Fruit fly (Drosophila melanogaster) Kc167 (cell line): ENCODE results near the gene CG6650.

Experiments
- Myc ChIP-seq: fragments of >200 bp; optimal IDR thresholded peaks from 2 replicates; lab custom pipeline; 2017; ENCODE audit warnings: missing external identifiers
- Sin3A ChIP-seq: fragments of >200 bp; optimal IDR thresholded peaks from 2 replicates; lab custom pipeline; 2018; ENCODE audit warnings: missing external identifiers
- h ChIP-seq: fragments of >200 bp; optimal IDR thresholded peaks from 3 replicates; lab custom pipeline; 2018; ENCODE audit warnings: missing external identifiers
- insv ChIP-seq: fragments of >200 bp; optimal IDR thresholded peaks from 3 replicates; lab custom pipeline; 2018; ENCODE audit warnings: missing external identifiers
- psq ChIP-seq: fragments of >200 bp; optimal IDR thresholded peaks from 2 replicates; lab custom pipeline; 2017; ENCODE audit warnings: missing external identifiers
- ttk ChIP-seq: sonication (Bioruptor generic); optimal IDR thresholded peaks from 2 replicates; lab custom pipeline; 2017; ENCODE audit warnings: missing external identifiers

Gene CG6650

dm6 chr3L:14071621-14072020, 40.4 kb downstream of the CG6650 start, which contains the start of gene Pex1:
TSS of gene Pex1 (plus strand) at chr3L:14071892.
- no peak for TF ChIP-seq psq
- TF ChIP-seq insv (lab: Kevin White, UChicago), result no peak
- TF ChIP-seq Sin3A (lab: Kevin White, UChicago), result no peak
- no peak for TF ChIP-seq ttk (lab: Kevin White, UChicago)
- no peak for TF ChIP-seq h (lab: Kevin White, UChicago)
- TF ChIP-seq Myc (lab: Kevin White, UChicago), result no peak

- TF ChIP-seq insv (lab: Kevin White, UChicago), result no peak
- TF ChIP-seq Sin3A (lab: Kevin White, UChicago), result no peak
- TF ChIP-seq Myc (lab: Kevin White, UChicago), result no peak
- TF ChIP-seq psq, result no peak
- no peak for TF ChIP-seq ttk (lab: Kevin White, UChicago)
- no peak for TF ChIP-seq h (lab: Kevin White, UChicago)
Observed at dm6 chr3L:14075472-14075871, 44.2 kb downstream of the CG6650 start, which contains the start of gene btl. TSS of gene btl (plus strand) at chr3L:14075772.

dm6 chr3L:14076559-14076958, 45.3 kb downstream of the CG6650 start:
- TF ChIP-seq Myc (lab: Kevin White, UChicago) (no peak), insv (lab: Kevin White, UChicago) (no peak), ttk (lab: Kevin White, UChicago) (no peak), psq (no peak), h (lab: Kevin White, UChicago) (no peak), Sin3A (lab: Kevin White, UChicago) (no peak)

- TF ChIP-seq Sin3A (lab: Kevin White, UChicago), result no peak
- TF ChIP-seq ttk (lab: Kevin White, UChicago), result no peak
- TF ChIP-seq Myc (lab: Kevin White, UChicago), result no peak
- no peak for TF ChIP-seq h (lab: Kevin White, UChicago)
- TF ChIP-seq psq, result no peak
- no peak for TF ChIP-seq insv (lab: Kevin White, UChicago)
Observed at dm6 chr3L:14078227-14078626, 47.0 kb downstream of the CG6650 start.

dm6 chr3L:14079224-14079623, 48.0 kb downstream of the CG6650 start:
- TF ChIP-seq Myc (lab: Kevin White, UChicago) (no peak), Sin3A (lab: Kevin White, UChicago) (no peak), insv (lab: Kevin White, UChicago) (no peak), h (lab: Kevin White, UChicago) (no peak)

- TF ChIP-seq insv (lab: Kevin White, UChicago) (no peak), Myc (lab: Kevin White, UChicago) (no peak), psq (no peak), Sin3A (lab: Kevin White, UChicago) (no peak), h (lab: Kevin White, UChicago) (no peak), ttk (lab: Kevin White, UChicago) (no peak)
Observed at dm6 chr3L:14083283-14083682, 52.0 kb downstream of the CG6650 start, which contains the start of gene CG8100. TSS of gene CG8100 (plus strand) at chr3L:14083615.
